Worm (Caenorhabditis elegans) whole organism, L4 larva: ENCODE results near the gene F17E9.18.

Experiments
- D1046.2 ChIP-seq: fragments of 200-800 bp; sonication (Bioruptor generic); IDR thresholded peaks from 2 replicates; pipeline ENCODE4 v1.3.6; 2022; ENCODE audit warnings: missing genetic modification characterization, missing compliant biosample characterization
- F10B5.3 ChIP-seq: sonication (generic microtip); optimal IDR thresholded peaks from 2 replicates; lab custom pipeline; 2016; ENCODE audit warnings: mild to moderate bottlenecking, missing genetic modification characterization, missing compliant biosample characterization
- F26F4.8 ChIP-seq: fragments of 200-800 bp; sonication (Bioruptor generic); conservative IDR thresholded peaks from 2 replicates; pipeline ENCODE4 v1.3.6; 2022; ENCODE audit warnings: missing genetic modification characterization, missing compliant biosample characterization
- Y105C5A.15 ChIP-seq: fragments of 200-800 bp; sonication (Bioruptor generic); IDR thresholded peaks from 2 replicates; pipeline ENCODE4 v1.3.6; 2022; ENCODE audit warnings: missing genetic modification characterization, missing compliant biosample characterization
- aha-1 ChIP-seq: fragments of 150-350 bp; peaks from one replicate; lab custom pipeline; 2014; ENCODE audit warnings: missing biosample characterization, missing genetic modification characterization
- ceh-28 ChIP-seq: fragments of 150-350 bp; optimal IDR thresholded peaks from 2 replicates; lab custom pipeline; 2014; ENCODE audit warnings: missing biosample characterization, missing genetic modification reagents, missing genetic modification characterization
- ceh-44 ChIP-seq: fragments of 200-800 bp; sonication (Bioruptor generic); IDR thresholded peaks from 2 replicates; pipeline ENCODE4 v1.3.6; 2022; ENCODE audit warnings: missing genetic modification reagents, missing genetic modification characterization, missing compliant biosample characterization
- ceh-82 ChIP-seq: sonication (generic microtip); optimal IDR thresholded peaks from 2 replicates; lab custom pipeline; 2017; ENCODE audit warnings: missing biosample characterization, missing genetic modification characterization
- ces-1 ChIP-seq: fragments of 150-350 bp; sonication (generic microtip); optimal IDR thresholded peaks from 4 replicates; lab custom pipeline; 2014; ENCODE audit warnings: missing biosample characterization, missing genetic modification reagents, missing genetic modification characterization
- daf-16 ChIP-seq, 3 experiments: sonication (generic microtip); optimal IDR thresholded peaks; 2 replicates each; lab custom pipeline; 2016 to 2017; ENCODE audit warnings: missing genetic modification characterization in 3 of 3, missing genetic modification reagents in 3 of 3, mild to moderate bottlenecking in 2 of 3, missing compliant biosample characterization in 2 of 3, missing biosample characterization in 1 of 3, moderate library complexity in 1 of 3
- dmd-6 ChIP-seq: fragments of 200-800 bp; sonication (Bioruptor generic); IDR thresholded peaks from 2 replicates; pipeline ENCODE4 v1.3.6; 2022; ENCODE audit warnings: missing genetic modification reagents, missing genetic modification characterization, missing compliant biosample characterization
- dve-1 ChIP-seq: sonication (generic microtip); optimal IDR thresholded peaks from 2 replicates; lab custom pipeline; 2017; ENCODE audit warnings: antibody characterized with exemption, mild to moderate bottlenecking, missing genetic modification characterization, missing compliant biosample characterization; ENCODE audit not compliant: insufficient read depth
- egl-27 ChIP-seq: sonication (generic microtip); optimal IDR thresholded peaks from 3 replicates; lab custom pipeline; 2017; ENCODE audit warnings: missing biosample characterization, missing genetic modification reagents, missing genetic modification characterization
- hlh-11 ChIP-seq: fragments of 200-800 bp; sonication (Bioruptor generic); optimal IDR thresholded peaks from 2 replicates; lab custom pipeline; 2018; ENCODE audit warnings: mild to moderate bottlenecking, missing genetic modification characterization, missing compliant biosample characterization
- hlh-30 ChIP-seq: sonication (generic microtip); optimal IDR thresholded peaks from 2 replicates; lab custom pipeline; 2017; ENCODE audit warnings: antibody characterized with exemption, mild to moderate bottlenecking, missing genetic modification characterization, missing compliant biosample characterization; ENCODE audit not compliant: insufficient read depth
- lin-15B ChIP-seq: fragments of 150-350 bp; sonication (generic microtip); optimal IDR thresholded peaks from 3 replicates; lab custom pipeline; 2014; ENCODE audit warnings: missing biosample characterization, missing genetic modification characterization
- lin-38 ChIP-seq: fragments of 200-800 bp; sonication (Bioruptor generic); IDR thresholded peaks from 2 replicates; pipeline ENCODE4 v1.3.6; 2022; ENCODE audit warnings: missing genetic modification reagents, missing genetic modification characterization, missing compliant biosample characterization
- lsy-2 ChIP-seq, 2 experiments: fragments of 150-350 bp in 1 of 2; sonication (generic microtip) in 1 of 2; optimal IDR thresholded peaks; 2 replicates each; lab custom pipeline; 2014 to 2017; ENCODE audit warnings: missing biosample characterization in 2 of 2, missing genetic modification characterization in 2 of 2
- madf-9 ChIP-seq: fragments of 200-800 bp; sonication (Bioruptor generic); conservative IDR thresholded peaks from 2 replicates; pipeline ENCODE4 v1.3.6; 2022; ENCODE audit warnings: missing genetic modification reagents, missing genetic modification characterization, missing compliant biosample characterization
- mdl-1 ChIP-seq, 2 experiments: fragments of 150-350 bp in 1 of 2; sonication (generic microtip) in 1 of 2; optimal IDR thresholded peaks; 2 replicates each; lab custom pipeline; 2014 to 2017; ENCODE audit warnings: missing biosample characterization in 2 of 2, missing genetic modification characterization in 2 of 2
- mxl-3 ChIP-seq: fragments of 200-800 bp; sonication (Bioruptor generic); optimal IDR thresholded peaks from 2 replicates; lab custom pipeline; 2018; ENCODE audit warnings: mild to moderate bottlenecking, missing genetic modification characterization, missing compliant biosample characterization
- nhr-237 ChIP-seq: sonication (generic microtip); optimal IDR thresholded peaks from 2 replicates; lab custom pipeline; 2017; ENCODE audit warnings: missing biosample characterization, missing genetic modification characterization
- nhr-25 ChIP-seq: sonication (generic microtip); optimal IDR thresholded peaks from 2 replicates; lab custom pipeline; 2017; ENCODE audit warnings: missing genetic modification characterization, mild to moderate bottlenecking, missing compliant biosample characterization, antibody characterized with exemption, moderate library complexity, borderline replicate concordance; ENCODE audit not compliant: insufficient read depth
- nhr-28 ChIP-seq: fragments of 150-350 bp; optimal IDR thresholded peaks from 2 replicates; lab custom pipeline; 2014; ENCODE audit warnings: missing biosample characterization, missing genetic modification characterization
- nhr-6 ChIP-seq: fragments of 150-350 bp; optimal IDR thresholded peaks from 2 replicates; lab custom pipeline; 2014; ENCODE audit warnings: missing biosample characterization, missing genetic modification characterization
- nhr-76 ChIP-seq: fragments of 150-350 bp; optimal IDR thresholded peaks from 2 replicates; lab custom pipeline; 2014; ENCODE audit warnings: missing biosample characterization, missing genetic modification characterization
- nhr-77 ChIP-seq: fragments of 150-350 bp; optimal IDR thresholded peaks from 2 replicates; lab custom pipeline; 2014; ENCODE audit warnings: missing biosample characterization, missing genetic modification characterization
- pha-4 ChIP-seq, 2 experiments: fragments of 150-350 bp in 1 of 2; fragments of 200-800 bp in 1 of 2; sonication (Bioruptor generic) in 1 of 2; IDR thresholded peaks in 1 of 2; optimal IDR thresholded peaks in 1 of 2; 2 replicates each; pipeline versions ENCODE4 v1.3.6 to Lab custom; 2014 to 2022; ENCODE audit warnings: missing genetic modification characterization in 2 of 2, missing genetic modification reagents in 2 of 2, missing biosample characterization in 1 of 2, missing compliant biosample characterization in 1 of 2
- pqm-1 ChIP-seq: sonication (generic microtip); optimal IDR thresholded peaks from 2 replicates; lab custom pipeline; 2017; ENCODE audit warnings: missing biosample characterization, missing genetic modification characterization
- sdz-12 ChIP-seq: fragments of 200-800 bp; sonication (Bioruptor generic); optimal IDR thresholded peaks from 2 replicates; lab custom pipeline; 2018; ENCODE audit warnings: mild to moderate bottlenecking, missing genetic modification characterization, missing compliant biosample characterization
- set-16 ChIP-seq: fragments of 200-800 bp; sonication (Bioruptor generic); IDR thresholded peaks from 2 replicates; pipeline ENCODE4 v1.3.6; 2022; ENCODE audit warnings: missing genetic modification reagents, missing genetic modification characterization, missing compliant biosample characterization
- ztf-11 ChIP-seq: fragments of 150-350 bp; optimal IDR thresholded peaks from 2 replicates; lab custom pipeline; 2014; ENCODE audit warnings: missing biosample characterization, missing genetic modification characterization

The F17E9.18 gene

ce11 chrIV:8366295-8366694 lies 19.3 kb upstream of the F17E9.18 start, which contains the start of gene aagr-1:
aagr-1 (plus strand) TSS chrIV:8366521.
- TF ChIP-seq nhr-6 (no peak), nhr-76 (tag; lab: Kevin White, UChicago) (no peak), dmd-6 (peak; percentile 79), mdl-1 (tag; optimal IDR thresholded peaks at IDR 0.05; lab: Kevin White, UChicago) (peak in 1 of 2 experiments; percentile 53), lsy-2 (tag; optimal IDR thresholded peaks at IDR 0.05; lab: Kevin White, UChicago) (no peak), daf-16 (GFP tag; optimal IDR thresholded peaks at IDR 0.05; lab: Kevin White, UChicago) (no peak), daf-16 (tag; optimal IDR thresholded peaks at IDR 0.05; lab: Kevin White, UChicago) (peak; percentile 46), hlh-11 (tag; lab: Kevin White, UChicago) (peak; percentile 39), lin-15B (tag; lab: Kevin White, UChicago) (no peak), ceh-28 (tag; lab: Kevin White, UChicago) (no peak), D1046.2 (GFP tag; lab: Robert Waterston, UW) (no peak), mxl-3 (peak; percentile 13), ceh-44 (GFP tag; lab: Robert Waterston, UW) (no peak), hlh-30 (tag; lab: Kevin White, UChicago) (peak; percentile 41), nhr-28 (tag; lab: Kevin White, UChicago) (peak; percentile 47), ces-1 (no peak), ztf-11 (tag; lab: Kevin White, UChicago) (no peak), dve-1 (tag; lab: Kevin White, UChicago) (peak; percentile 42), set-16 (GFP tag; lab: Robert Waterston, UW) (no peak), pqm-1 (peak; percentile 34), egl-27 (no peak)

DNA sequence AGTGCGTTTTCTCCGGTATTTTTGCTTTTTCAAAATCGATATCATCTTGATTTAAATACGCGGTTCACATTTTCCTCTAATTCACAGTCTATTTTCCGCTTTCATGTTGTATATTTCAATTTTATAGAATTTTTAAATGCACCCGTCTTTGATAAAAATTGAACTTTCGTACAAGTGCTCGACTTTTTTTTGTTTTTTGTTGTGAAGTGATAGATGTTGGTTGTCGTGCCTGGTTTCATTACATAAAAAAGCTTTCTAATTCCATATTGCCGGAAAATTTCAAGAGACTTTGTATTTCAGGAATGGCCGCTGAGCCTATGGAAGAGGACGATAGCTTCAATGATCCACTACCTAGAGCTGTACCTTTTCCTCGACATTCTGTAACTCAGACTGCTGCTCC lies 16.2 kb upstream of the F17E9.18 start, which contains the start of gene D2096.12:
TSS of gene D2096.12 (plus strand) at position 301 of the 400 bp plus-strand sequence.
- TF ChIP-seq hlh-11 (tag; lab: Kevin White, UChicago) = no peak
- TF ChIP-seq F10B5.3 (tag; lab: Kevin White, UChicago) = no peak
- TF ChIP-seq F26F4.8 (GFP tag; lab: Robert Waterston, UW) = no peak
- no peak for TF ChIP-seq madf-9 (GFP tag; lab: Robert Waterston, UW)

DNA sequence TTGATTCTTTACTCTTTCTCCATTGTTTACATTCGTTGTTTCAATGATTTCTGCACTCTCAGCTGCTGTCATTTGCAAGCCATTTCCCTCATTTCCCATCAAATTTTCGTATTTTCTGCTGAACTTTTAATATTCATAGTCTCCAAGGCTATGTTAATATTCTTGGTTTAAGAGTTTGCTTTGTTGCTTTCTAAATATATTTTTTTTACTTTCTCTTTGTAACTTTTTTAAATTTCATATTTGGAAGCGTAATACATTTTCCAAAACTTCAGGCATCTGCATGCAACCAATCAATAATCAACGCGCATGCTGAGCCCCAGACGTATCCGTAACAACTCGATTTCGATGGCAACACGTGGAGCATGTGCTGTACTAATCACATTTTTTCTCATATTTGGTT lies 13.9 kb upstream of the F17E9.18 start, which contains the start of gene sqv-1:
TSS of gene sqv-1 (plus strand) at position 301 of the 400 bp plus-strand sequence.
- TF ChIP-seq dmd-6 (no peak), daf-16 (GFP tag; optimal IDR thresholded peaks at IDR 0.05; lab: Kevin White, UChicago) (no peak), daf-16 (tag; optimal IDR thresholded peaks at IDR 0.05; lab: Kevin White, UChicago) (peak; percentile 33)

- no peak for TF ChIP-seq Y105C5A.15
- no peak for TF ChIP-seq lin-38 (GFP tag; lab: Robert Waterston, UW)
- TF ChIP-seq nhr-237 (tag; lab: Kevin White, UChicago) = no peak
- no peak for TF ChIP-seq daf-16 (GFP tag; optimal IDR thresholded peaks at IDR 0.05; lab: Kevin White, UChicago)
- peak; percentile 44 for TF ChIP-seq daf-16 (tag; optimal IDR thresholded peaks at IDR 0.05; lab: Kevin White, UChicago)
- TF ChIP-seq pha-4 (GFP tag; IDR thresholded peaks at IDR 0.05; lab: Robert Waterston, UW) = no peak
- TF ChIP-seq pha-4 (tag; optimal IDR thresholded peaks at IDR 0.05; lab: Kevin White, UChicago) = peak; percentile 29
- TF ChIP-seq nhr-25 = no peak
- no peak for TF ChIP-seq ceh-82 (tag; lab: Kevin White, UChicago)
- peak; percentile 29 for TF ChIP-seq nhr-28 (tag; lab: Kevin White, UChicago)
- no peak for TF ChIP-seq aha-1 (tag; lab: Kevin White, UChicago)
Measured at ce11 chrIV:8359716-8360407, 12.9 kb upstream of the F17E9.18 start, which contains the start of gene D2096.5. D2096.5 (minus strand) TSS chrIV:8359766.

DNA sequence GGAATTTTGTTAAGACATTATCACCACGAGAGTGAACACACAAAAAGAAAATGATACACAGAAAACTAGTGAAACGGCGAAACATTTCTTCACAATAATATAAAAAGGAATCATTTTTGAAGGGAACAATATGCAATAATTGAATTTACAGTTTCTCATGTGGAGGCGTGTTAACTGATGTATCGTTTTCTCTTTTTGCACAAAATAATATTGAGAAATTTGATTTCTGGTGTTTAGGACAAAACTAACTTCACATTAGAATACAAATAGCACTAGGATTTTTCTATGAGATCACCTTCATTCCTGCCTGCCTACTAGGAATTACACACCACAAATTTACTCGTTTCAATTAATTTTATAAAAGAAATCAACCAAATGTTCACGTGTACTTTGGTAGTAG lies 11.5 kb upstream of the F17E9.18 start, which contains the start of gene D2096.13:
TSS of gene D2096.13 (minus strand) at position 101 of the 400 bp plus-strand sequence.
- no peak for TF ChIP-seq sdz-12 (GFP tag; lab: Kevin White, UChicago)
- peak; percentile 35 for TF ChIP-seq aha-1 (tag; lab: Kevin White, UChicago)
- no peak for TF ChIP-seq nhr-77 (tag; lab: Kevin White, UChicago)
- no peak for TF ChIP-seq D1046.2 (GFP tag; lab: Robert Waterston, UW)
- no peak for TF ChIP-seq mdl-1 (tag; optimal IDR thresholded peaks at IDR 0.05; lab: Kevin White, UChicago)
- no peak for TF ChIP-seq dve-1 (tag; lab: Kevin White, UChicago)
